Worm (Caenorhabditis elegans) whole organism, L3 larva: Measurements from ENCODE around the gene T04C10.3.

Experiments
- R02D3.7 ChIP-seq: fragments of 150-350 bp; optimal IDR thresholded peaks from 2 replicates; lab custom pipeline; 2014; ENCODE audit warnings: missing biosample characterization, missing genetic modification characterization
- ZK546.5 ChIP-seq: sonication (generic microtip); optimal IDR thresholded peaks from 2 replicates; lab custom pipeline; 2017; ENCODE audit warnings: missing biosample characterization, missing genetic modification characterization
- aly-2 ChIP-seq: fragments of 150-350 bp; optimal IDR thresholded peaks from 2 replicates; lab custom pipeline; 2014; ENCODE audit warnings: missing biosample characterization, missing genetic modification characterization
- ama-1 ChIP-seq: fragments of 150-350 bp; optimal IDR thresholded peaks from 2 replicates; lab custom pipeline; 2018
- ceh-9 ChIP-seq: sonication (generic microtip); optimal IDR thresholded peaks from 2 replicates; lab custom pipeline; 2018; ENCODE audit warnings: missing biosample characterization, missing genetic modification characterization
- daf-12 ChIP-seq: fragments of 150-350 bp; optimal IDR thresholded peaks from 2 replicates; lab custom pipeline; 2014; ENCODE audit warnings: missing biosample characterization, missing genetic modification reagents, missing genetic modification characterization
- egl-27 ChIP-seq: sonication (generic microtip); optimal IDR thresholded peaks from 4 replicates; lab custom pipeline; 2017; ENCODE audit warnings: missing biosample characterization, missing genetic modification reagents, missing genetic modification characterization
- egl-5 ChIP-seq: fragments of 150-350 bp; optimal IDR thresholded peaks from 2 replicates; lab custom pipeline; 2017; ENCODE audit warnings: missing biosample characterization, missing genetic modification reagents, missing genetic modification characterization, inconsistent platforms
- elt-1 ChIP-seq: fragments of 150-350 bp; optimal IDR thresholded peaks from 2 replicates; lab custom pipeline; 2014; ENCODE audit warnings: missing biosample characterization, missing genetic modification characterization
- elt-2 ChIP-seq: sonication (generic microtip); optimal IDR thresholded peaks from 2 replicates; lab custom pipeline; 2016; ENCODE audit warnings: missing genetic modification reagents, mild to moderate bottlenecking, missing genetic modification characterization, missing compliant biosample characterization
- elt-3 ChIP-seq, 3 experiments: fragments of 150-350 bp in 1 of 3; sonication (generic microtip) in 2 of 3; optimal IDR thresholded peaks; 2 replicates in 2 of 3; 4 replicates in 1 of 3; lab custom pipeline; 2014 to 2017; ENCODE audit warnings: missing biosample characterization in 3 of 3, missing genetic modification characterization in 3 of 3
- fkh-10 ChIP-seq: sonication (generic microtip); optimal IDR thresholded peaks from 2 replicates; lab custom pipeline; 2017; ENCODE audit warnings: missing biosample characterization, missing genetic modification reagents, missing genetic modification characterization
- fos-1 ChIP-seq: fragments of 150-350 bp; optimal IDR thresholded peaks from 2 replicates; lab custom pipeline; 2014; ENCODE audit warnings: missing biosample characterization, missing genetic modification characterization
- hmg-11 ChIP-seq: sonication (generic microtip); optimal IDR thresholded peaks from 2 replicates; lab custom pipeline; 2016; ENCODE audit warnings: missing genetic modification characterization, missing compliant biosample characterization
- jun-1 ChIP-seq: fragments of 150-350 bp; optimal IDR thresholded peaks from 2 replicates; lab custom pipeline; 2014; ENCODE audit warnings: missing biosample characterization, missing genetic modification reagents, missing genetic modification characterization
- lin-15B ChIP-seq: fragments of 150-350 bp; optimal IDR thresholded peaks from 2 replicates; lab custom pipeline; 2014; ENCODE audit warnings: missing biosample characterization, missing genetic modification characterization
- lin-39 ChIP-seq: fragments of 150-350 bp; optimal IDR thresholded peaks from 2 replicates; lab custom pipeline; 2018; ENCODE audit warnings: missing biosample characterization, missing genetic modification reagents, missing genetic modification characterization
- lsy-12 ChIP-seq: sonication (generic microtip); optimal IDR thresholded peaks from 2 replicates; lab custom pipeline; 2016; ENCODE audit warnings: mild to moderate bottlenecking, missing genetic modification characterization, missing compliant biosample characterization
- mdl-1 ChIP-seq: fragments of 150-350 bp; optimal IDR thresholded peaks from 2 replicates; lab custom pipeline; 2014; ENCODE audit warnings: missing biosample characterization, missing genetic modification characterization
- mml-1 ChIP-seq: fragments of 150-350 bp; sonication (generic microtip); optimal IDR thresholded peaks from 3 replicates; lab custom pipeline; 2014; ENCODE audit warnings: missing biosample characterization, missing genetic modification characterization
- nfya-1 ChIP-seq: sonication (generic microtip); optimal IDR thresholded peaks from 2 replicates; lab custom pipeline; 2017; ENCODE audit warnings: missing genetic modification characterization, mild to moderate bottlenecking, missing compliant biosample characterization, antibody characterized with exemption, moderate library complexity; ENCODE audit not compliant: insufficient read depth
- nhr-11 ChIP-seq: fragments of 150-350 bp; optimal IDR thresholded peaks from 2 replicates; lab custom pipeline; 2014; ENCODE audit warnings: missing biosample characterization, missing genetic modification characterization
- nhr-12 ChIP-seq: fragments of 150-350 bp; optimal IDR thresholded peaks from 2 replicates; lab custom pipeline; 2014; ENCODE audit warnings: missing biosample characterization, missing genetic modification characterization
- nhr-23 ChIP-seq: fragments of 150-350 bp; optimal IDR thresholded peaks from 2 replicates; lab custom pipeline; 2014; ENCODE audit warnings: missing biosample characterization, missing genetic modification reagents, missing genetic modification characterization
- nhr-237 ChIP-seq: fragments of 150-350 bp; optimal IDR thresholded peaks from 2 replicates; lab custom pipeline; 2014; ENCODE audit warnings: missing biosample characterization, missing genetic modification characterization
- nhr-25 ChIP-seq: sonication (generic microtip); optimal IDR thresholded peaks from 2 replicates; lab custom pipeline; 2017; ENCODE audit warnings: missing biosample characterization, missing genetic modification characterization
- nhr-43 ChIP-seq: sonication (generic microtip); optimal IDR thresholded peaks from 2 replicates; lab custom pipeline; 2016; ENCODE audit warnings: mild to moderate bottlenecking, missing genetic modification characterization, missing compliant biosample characterization; ENCODE audit not compliant: poor library complexity, severe bottlenecking
- nhr-67 ChIP-seq: fragments of 150-350 bp; optimal IDR thresholded peaks from 2 replicates; lab custom pipeline; 2014; ENCODE audit warnings: missing biosample characterization, missing genetic modification characterization
- nhr-76 ChIP-seq: fragments of 150-350 bp; sonication (generic microtip); optimal IDR thresholded peaks from 5 replicates; lab custom pipeline; 2014; ENCODE audit warnings: missing biosample characterization, missing genetic modification characterization
- nhr-77 ChIP-seq: fragments of 150-350 bp; optimal IDR thresholded peaks from 2 replicates; lab custom pipeline; 2014; ENCODE audit warnings: missing biosample characterization, missing genetic modification characterization
- pha-4 ChIP-seq: fragments of 150-350 bp; optimal IDR thresholded peaks from 2 replicates; lab custom pipeline; 2014; ENCODE audit warnings: missing biosample characterization, missing genetic modification reagents, missing genetic modification characterization
- pqm-1 ChIP-seq: fragments of 150-350 bp; optimal IDR thresholded peaks from 2 replicates; lab custom pipeline; 2017; ENCODE audit warnings: missing biosample characterization, missing genetic modification characterization, inconsistent platforms
- sea-2 ChIP-seq: fragments of 150-350 bp; sonication (generic microtip); optimal IDR thresholded peaks from 4 replicates; lab custom pipeline; 2014; ENCODE audit warnings: missing biosample characterization, missing genetic modification reagents, missing genetic modification characterization
- snpc-4 ChIP-seq: fragments of 150-350 bp; optimal IDR thresholded peaks from 2 replicates; lab custom pipeline; 2014; ENCODE audit warnings: missing biosample characterization, missing genetic modification characterization
- tbx-2 ChIP-seq: sonication (generic microtip); optimal IDR thresholded peaks from 2 replicates; lab custom pipeline; 2016; ENCODE audit warnings: mild to moderate bottlenecking, missing genetic modification characterization, missing compliant biosample characterization
- unc-39 ChIP-seq: sonication (generic microtip); optimal IDR thresholded peaks from 4 replicates; lab custom pipeline; 2017; ENCODE audit warnings: missing biosample characterization, missing genetic modification characterization
- unc-62 ChIP-seq: fragments of 150-350 bp; sonication (generic microtip); optimal IDR thresholded peaks from 4 replicates; lab custom pipeline; 2014; ENCODE audit warnings: missing biosample characterization, missing genetic modification reagents, missing genetic modification characterization
- zag-1 ChIP-seq: fragments of 150-350 bp; optimal IDR thresholded peaks from 2 replicates; lab custom pipeline; 2014; ENCODE audit warnings: missing biosample characterization, missing genetic modification characterization
- ztf-11 ChIP-seq: fragments of 150-350 bp; optimal IDR thresholded peaks from 2 replicates; lab custom pipeline; 2014; ENCODE audit warnings: missing biosample characterization, missing genetic modification characterization
- ztf-4 ChIP-seq: fragments of 150-350 bp; optimal IDR thresholded peaks from 2 replicates; lab custom pipeline; 2014; ENCODE audit warnings: missing biosample characterization, missing genetic modification characterization

The T04C10.3 gene

ce11 chrX:14775222-14775621 lies 36.9 kb upstream of the T04C10.3 start:
- TF ChIP-seq egl-27 (tag; lab: Kevin White, UChicago) (no peak), pqm-1 (tag; lab: Kevin White, UChicago) (no peak), ama-1 (lab: Kevin White, UChicago) (no peak), fos-1 (no peak), jun-1 (tag; lab: Kevin White, UChicago) (no peak), nhr-11 (tag; lab: Kevin White, UChicago) (no peak), nhr-76 (no peak), nhr-25 (no peak), ztf-11 (tag; lab: Kevin White, UChicago) (no peak)

- peak; percentile 90 for TF ChIP-seq nfya-1 (tag; lab: Kevin White, UChicago)
- no peak for TF ChIP-seq unc-62 (GFP tag; lab: Kevin White, UChicago)
These were observed 35.8 kb upstream of the T04C10.3 start for ce11 chrX:14776312-14776711.

ce11 chrX:14778112-14778511 lies 34.0 kb upstream of the T04C10.3 start:
- TF ChIP-seq lin-39 (no peak), aly-2 (tag; lab: Kevin White, UChicago) (no peak), ceh-9 (tag; lab: Kevin White, UChicago) (no peak), R02D3.7 (tag; lab: Kevin White, UChicago) (no peak), nhr-23 (tag; lab: Kevin White, UChicago) (no peak), ZK546.5 (no peak), nhr-43 (tag; lab: Kevin White, UChicago) (no peak), nhr-25 (no peak), fkh-10 (GFP tag; lab: Kevin White, UChicago) (no peak), snpc-4 (no peak), fos-1 (no peak)

- TF ChIP-seq lsy-12 (tag; lab: Kevin White, UChicago), result no peak
- peak; percentile 35 for TF ChIP-seq nhr-43 (tag; lab: Kevin White, UChicago)
- peak; percentile 55 for TF ChIP-seq nhr-23 (tag; lab: Kevin White, UChicago)
- no peak for TF ChIP-seq nhr-67 (tag; lab: Kevin White, UChicago)
- TF ChIP-seq egl-5 (tag; lab: Kevin White, UChicago), result no peak
- no peak for TF ChIP-seq nhr-12 (tag; lab: Kevin White, UChicago)
- TF ChIP-seq mml-1 (tag; lab: Kevin White, UChicago), result no peak
These were observed 32.0 kb upstream of the T04C10.3 start for ce11 chrX:14780176-14780575.

ce11 chrX:14783434-14784142 lies 28.6 kb upstream of the T04C10.3 start:
- TF ChIP-seq pqm-1 (tag; lab: Kevin White, UChicago) (peak; percentile 48), zag-1 (tag; lab: Kevin White, UChicago) (no peak), aly-2 (tag; lab: Kevin White, UChicago) (no peak), sea-2 (GFP tag; lab: Kevin White, UChicago) (no peak), hmg-11 (tag; lab: Kevin White, UChicago) (no peak), mdl-1 (peak; percentile 40), elt-2 (peak; percentile 91), nhr-43 (tag; lab: Kevin White, UChicago) (no peak), elt-1 (no peak), fos-1 (no peak), daf-12 (no peak), elt-3 (tag; optimal IDR thresholded peaks at IDR 0.05; lab: Kevin White, UChicago) (no peak), fkh-10 (GFP tag; lab: Kevin White, UChicago) (no peak), jun-1 (tag; lab: Kevin White, UChicago) (peak; percentile 23), nhr-237 (tag; lab: Kevin White, UChicago) (no peak), tbx-2 (tag; lab: Kevin White, UChicago) (no peak), nhr-25 (no peak), nhr-67 (tag; lab: Kevin White, UChicago) (no peak), R02D3.7 (tag; lab: Kevin White, UChicago) (no peak), unc-39 (no peak), lin-15B (tag; lab: Kevin White, UChicago) (no peak), nhr-77 (tag; lab: Kevin White, UChicago) (no peak), pha-4 (tag; lab: Kevin White, UChicago) (no peak), ztf-4 (no peak), snpc-4 (no peak)
